Worm (Caenorhabditis elegans) whole organism, mixed stage, embryonic: Measurements from ENCODE around the gene F16F9.3.

Source experiments
- M03D4.4 ChIP-seq: sonication (generic microtip); optimal IDR thresholded peaks from 2 replicates; lab custom pipeline; 2017; ENCODE audit warnings: mild to moderate bottlenecking, missing genetic modification characterization, missing compliant biosample characterization
- bed-3 ChIP-seq: fragments of 200-800 bp; sonication (Bioruptor generic); optimal IDR thresholded peaks from 3 replicates; lab custom pipeline; 2018; ENCODE audit warnings: mild to moderate bottlenecking, missing genetic modification characterization, moderate library complexity, missing compliant biosample characterization
- blmp-1 ChIP-seq: fragments of 150-350 bp; optimal IDR thresholded peaks from 2 replicates; lab custom pipeline; 2014; ENCODE audit warnings: missing biosample characterization, missing genetic modification characterization
- ceh-43 ChIP-seq: fragments of 200-800 bp; sonication (Bioruptor generic); optimal IDR thresholded peaks from 2 replicates; lab custom pipeline; 2018; ENCODE audit warnings: mild to moderate bottlenecking, missing genetic modification characterization, moderate library complexity, missing compliant biosample characterization
- ceh-83 ChIP-seq: fragments of 200-800 bp; sonication (Bioruptor generic); optimal IDR thresholded peaks from 2 replicates; lab custom pipeline; 2018; ENCODE audit warnings: mild to moderate bottlenecking, missing genetic modification characterization, missing compliant biosample characterization
- ces-1 ChIP-seq: fragments of 150-350 bp; optimal IDR thresholded peaks from 2 replicates; lab custom pipeline; 2014; ENCODE audit warnings: missing biosample characterization, missing genetic modification reagents, missing genetic modification characterization
- cnd-1 ChIP-seq: fragments of 200-800 bp; sonication (Bioruptor generic); optimal IDR thresholded peaks from 2 replicates; lab custom pipeline; 2018; ENCODE audit warnings: mild to moderate bottlenecking, missing genetic modification characterization, missing compliant biosample characterization
- drap-1 ChIP-seq: fragments of 200-800 bp; sonication (Bioruptor generic); optimal IDR thresholded peaks from 3 replicates; lab custom pipeline; 2018; ENCODE audit warnings: mild to moderate bottlenecking, missing genetic modification characterization, missing compliant biosample characterization
- elt-3 ChIP-seq: fragments of 150-350 bp; optimal IDR thresholded peaks from 2 replicates; lab custom pipeline; 2014; ENCODE audit warnings: missing biosample characterization, missing genetic modification characterization
- flh-1 ChIP-seq: fragments of 200-800 bp; sonication (Bioruptor generic); optimal IDR thresholded peaks from 2 replicates; lab custom pipeline; 2018; ENCODE audit warnings: mild to moderate bottlenecking, missing genetic modification characterization, moderate library complexity, missing compliant biosample characterization
- ham-2 ChIP-seq: fragments of 200-800 bp; sonication (Bioruptor generic); optimal IDR thresholded peaks from 2 replicates; lab custom pipeline; 2018; ENCODE audit warnings: mild to moderate bottlenecking, missing genetic modification characterization, missing compliant biosample characterization
- lin-13 ChIP-seq: fragments of 150-350 bp; optimal IDR thresholded peaks from 2 replicates; lab custom pipeline; 2014; ENCODE audit warnings: missing biosample characterization, missing genetic modification characterization
- lin-32 ChIP-seq: fragments of 200-800 bp; sonication (Bioruptor generic); optimal IDR thresholded peaks from 2 replicates; lab custom pipeline; 2018; ENCODE audit warnings: mild to moderate bottlenecking, missing genetic modification characterization, missing compliant biosample characterization
- lsy-2 ChIP-seq: fragments of 150-350 bp; optimal IDR thresholded peaks from 2 replicates; lab custom pipeline; 2014; ENCODE audit warnings: missing biosample characterization, missing genetic modification characterization
- mab-5 ChIP-seq: fragments of 150-350 bp; optimal IDR thresholded peaks from 2 replicates; lab custom pipeline; 2014; ENCODE audit warnings: missing biosample characterization, missing genetic modification characterization
- mep-1 ChIP-seq: fragments of 150-350 bp; optimal IDR thresholded peaks from 2 replicates; lab custom pipeline; 2017; ENCODE audit warnings: missing biosample characterization, missing genetic modification reagents, missing genetic modification characterization, inconsistent platforms
- nhr-12 ChIP-seq: fragments of 150-350 bp; optimal IDR thresholded peaks from 2 replicates; lab custom pipeline; 2014; ENCODE audit warnings: missing biosample characterization, missing genetic modification characterization
- nhr-2 ChIP-seq: fragments of 150-350 bp; optimal IDR thresholded peaks from 2 replicates; lab custom pipeline; 2014; ENCODE audit warnings: missing biosample characterization, missing genetic modification characterization
- nhr-237 ChIP-seq: fragments of 150-350 bp; optimal IDR thresholded peaks from 2 replicates; lab custom pipeline; 2014; ENCODE audit warnings: missing biosample characterization, missing genetic modification characterization
- nhr-28 ChIP-seq: fragments of 150-350 bp; optimal IDR thresholded peaks from 2 replicates; lab custom pipeline; 2014; ENCODE audit warnings: missing biosample characterization, missing genetic modification characterization
- nhr-76 ChIP-seq: sonication (generic microtip); optimal IDR thresholded peaks from 2 replicates; lab custom pipeline; 2017; ENCODE audit warnings: missing biosample characterization, missing genetic modification characterization
- sem-2 ChIP-seq: fragments of 200-800 bp; sonication (Bioruptor generic); optimal IDR thresholded peaks from 2 replicates; lab custom pipeline; 2018; ENCODE audit warnings: mild to moderate bottlenecking, missing genetic modification characterization, missing compliant biosample characterization
- snpc-4 ChIP-seq: fragments of 150-350 bp; optimal IDR thresholded peaks from 2 replicates; lab custom pipeline; 2014; ENCODE audit warnings: missing biosample characterization, missing genetic modification characterization
- sptf-1 ChIP-seq: sonication (generic microtip); optimal IDR thresholded peaks from 2 replicates; lab custom pipeline; 2017; ENCODE audit warnings: mild to moderate bottlenecking, missing genetic modification characterization, moderate library complexity, missing compliant biosample characterization
- unc-120 ChIP-seq: sonication (generic microtip); optimal IDR thresholded peaks from 2 replicates; lab custom pipeline; 2017; ENCODE audit warnings: missing genetic modification characterization, missing compliant biosample characterization; ENCODE audit not compliant: poor library complexity, severe bottlenecking
- unc-62 ChIP-seq: fragments of 150-350 bp; optimal IDR thresholded peaks from 2 replicates; lab custom pipeline; 2014; ENCODE audit warnings: missing biosample characterization, missing genetic modification reagents, missing genetic modification characterization
- zip-8 ChIP-seq: fragments of 150-350 bp; optimal IDR thresholded peaks from 2 replicates; lab custom pipeline; 2014; ENCODE audit warnings: missing biosample characterization, missing genetic modification characterization
- ztf-11 ChIP-seq: fragments of 150-350 bp; optimal IDR thresholded peaks from 2 replicates; lab custom pipeline; 2014; ENCODE audit warnings: missing biosample characterization, missing genetic modification characterization

F16F9.3 gene

DNA sequence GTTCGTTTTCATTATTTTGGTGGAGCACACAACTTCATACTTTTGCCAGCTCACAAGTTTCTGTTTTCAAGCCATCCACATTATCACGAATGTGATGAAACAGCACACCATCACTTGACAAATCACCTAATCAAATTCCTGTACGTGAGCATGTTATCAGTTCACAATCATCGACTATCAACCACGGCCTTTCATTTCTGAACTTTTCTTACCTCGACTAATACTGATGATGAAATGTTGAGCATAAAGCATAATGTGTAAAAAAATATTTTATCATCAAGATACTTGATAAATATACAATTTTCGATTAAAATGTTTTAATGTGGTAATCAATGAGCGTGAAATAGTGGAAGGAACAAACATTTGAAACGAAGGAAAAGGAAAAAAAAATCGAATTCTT is 16.1 kb downstream of the F16F9.3 start:
- no peak for TF ChIP-seq cnd-1
- TF ChIP-seq ztf-11 (tag; lab: Kevin White, UChicago), result no peak
- no peak for TF ChIP-seq nhr-28 (tag; lab: Kevin White, UChicago)
- TF ChIP-seq zip-8 (tag; lab: Kevin White, UChicago), result no peak
- no peak for TF ChIP-seq nhr-237 (tag; lab: Kevin White, UChicago)
- no peak for TF ChIP-seq bed-3
- no peak for TF ChIP-seq mab-5 (tag; lab: Kevin White, UChicago)
- TF ChIP-seq sem-2 (GFP tag; lab: Kevin White, UChicago), result no peak
- no peak for TF ChIP-seq lsy-2 (tag; lab: Kevin White, UChicago)
- no peak for TF ChIP-seq drap-1 (GFP tag; lab: Kevin White, UChicago)
- TF ChIP-seq ceh-43 (GFP tag; lab: Kevin White, UChicago), result no peak
- no peak for TF ChIP-seq nhr-76 (tag; lab: Kevin White, UChicago)
- no peak for TF ChIP-seq lin-13
- no peak for TF ChIP-seq elt-3 (tag; lab: Kevin White, UChicago)
- TF ChIP-seq, all 35 proteins: peak for 0

DNA sequence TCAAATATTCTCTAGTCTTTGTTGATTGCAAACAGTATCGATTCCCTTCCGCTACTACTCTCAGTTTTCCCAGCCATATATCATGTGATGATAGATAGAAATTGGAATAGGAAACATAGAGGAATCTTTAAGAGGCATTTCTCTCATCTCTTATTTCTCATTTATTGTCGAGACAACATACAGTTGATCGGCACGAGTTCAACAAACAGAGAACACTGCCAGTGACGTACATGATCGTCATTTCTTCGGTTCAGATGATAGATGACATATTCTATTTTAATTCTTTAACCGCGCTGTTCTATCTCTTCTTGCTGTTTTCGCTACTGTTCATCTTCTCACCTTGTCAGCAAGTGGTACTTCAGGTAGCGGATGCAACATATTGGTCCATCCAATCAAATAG is 17.7 kb downstream of the F16F9.3 start:
- TF ChIP-seq nhr-237 (tag; lab: Kevin White, UChicago) (no peak), unc-62 (GFP tag; lab: Kevin White, UChicago) (peak; percentile 38), elt-3 (tag; lab: Kevin White, UChicago) (peak; percentile 59)

ce11 chrX:8475759-8476228 is 18.4 kb downstream of the F16F9.3 start, which contains the start of gene nhr-14:
Gene nhr-14 (minus strand): TSS chrX:8476178.
- TF ChIP-seq unc-120 (tag; lab: Kevin White, UChicago) (no peak), flh-1 (GFP tag; lab: Kevin White, UChicago) (no peak), drap-1 (GFP tag; lab: Kevin White, UChicago) (no peak), ceh-83 (GFP tag; lab: Kevin White, UChicago) (no peak), sptf-1 (no peak), M03D4.4 (no peak), nhr-76 (tag; lab: Kevin White, UChicago) (no peak), ztf-11 (tag; lab: Kevin White, UChicago) (no peak), mep-1 (no peak)

- TF ChIP-seq lin-32 (GFP tag; lab: Kevin White, UChicago), result no peak
- TF ChIP-seq ces-1 (GFP tag; lab: Kevin White, UChicago), result peak; percentile 26
- TF ChIP-seq, all 35 proteins: peak for 1
Measured at ce11 chrX:8476308-8476707, 18.9 kb downstream of the F16F9.3 start.

DNA sequence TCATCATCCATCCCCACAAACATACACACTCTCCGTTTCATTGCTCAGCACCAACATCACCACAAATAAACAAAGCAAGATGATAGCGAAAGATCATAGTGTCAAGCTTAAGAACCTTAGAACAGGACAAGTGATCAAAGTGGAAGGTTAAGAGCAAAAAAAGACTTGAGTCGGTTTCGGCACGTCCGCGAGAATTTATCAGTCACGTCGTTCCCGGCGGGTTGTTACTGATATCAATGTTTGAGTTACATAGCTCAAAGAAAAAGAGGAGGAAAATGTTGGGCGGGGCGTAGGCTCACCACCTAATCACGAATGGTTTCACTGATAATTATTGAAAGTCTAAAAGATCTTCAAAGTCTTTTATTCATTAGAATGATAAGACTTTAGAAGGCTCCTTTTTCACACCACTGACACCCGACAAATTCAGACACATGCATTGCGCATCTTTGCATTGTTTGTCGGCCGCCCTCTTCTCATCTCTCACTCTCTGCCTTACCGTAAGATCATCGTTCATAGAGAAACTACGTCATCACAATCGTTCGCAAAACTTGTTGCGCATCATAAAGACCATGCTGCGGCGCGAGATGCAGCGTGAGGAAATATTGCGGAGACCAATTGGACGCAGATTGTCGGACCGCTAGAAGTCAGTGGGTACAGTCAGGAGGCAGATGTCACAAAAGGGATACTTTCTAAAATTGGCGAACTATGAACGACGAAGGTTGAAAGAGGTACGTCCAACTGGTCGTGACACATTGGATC is 19.8 kb downstream of the F16F9.3 start:
- no peak for TF ChIP-seq mab-5 (tag; lab: Kevin White, UChicago)
- peak; percentile 74 for TF ChIP-seq nhr-237 (tag; lab: Kevin White, UChicago)
- TF ChIP-seq mep-1, result no peak
- TF ChIP-seq unc-62 (GFP tag; lab: Kevin White, UChicago), result peak; percentile 16
- TF ChIP-seq lsy-2 (tag; lab: Kevin White, UChicago), result peak; percentile 22
- TF ChIP-seq nhr-12, result no peak
- peak; percentile 77 for TF ChIP-seq elt-3 (tag; lab: Kevin White, UChicago)
- TF ChIP-seq ham-2 (GFP tag; lab: Kevin White, UChicago), result peak; percentile 58
- no peak for TF ChIP-seq ztf-11 (tag; lab: Kevin White, UChicago)
- peak; percentile 70 for TF ChIP-seq blmp-1
- TF ChIP-seq, all 35 proteins: peak for 6

DNA sequence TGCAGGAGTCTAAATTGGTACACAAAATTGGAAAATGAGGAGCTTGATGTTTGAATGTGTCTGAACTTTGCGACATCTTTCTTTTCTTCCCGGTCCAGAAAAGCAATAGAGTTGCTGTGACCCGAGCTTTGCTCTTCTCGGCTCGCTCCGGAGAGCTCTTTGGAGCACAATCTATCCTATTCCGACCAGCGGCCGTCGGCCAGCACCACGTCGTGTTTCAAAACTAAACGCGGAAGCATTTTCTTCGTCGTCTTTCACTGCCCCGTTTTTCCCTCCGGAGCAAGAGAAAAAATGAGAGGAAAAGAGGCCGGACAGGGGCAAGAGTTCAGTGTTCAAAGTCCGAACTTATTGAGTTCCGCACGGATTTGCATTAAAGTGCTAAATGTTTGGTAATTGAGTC is 21.6 kb downstream of the F16F9.3 start:
- no peak for TF ChIP-seq ces-1 (GFP tag; lab: Kevin White, UChicago)

DNA sequence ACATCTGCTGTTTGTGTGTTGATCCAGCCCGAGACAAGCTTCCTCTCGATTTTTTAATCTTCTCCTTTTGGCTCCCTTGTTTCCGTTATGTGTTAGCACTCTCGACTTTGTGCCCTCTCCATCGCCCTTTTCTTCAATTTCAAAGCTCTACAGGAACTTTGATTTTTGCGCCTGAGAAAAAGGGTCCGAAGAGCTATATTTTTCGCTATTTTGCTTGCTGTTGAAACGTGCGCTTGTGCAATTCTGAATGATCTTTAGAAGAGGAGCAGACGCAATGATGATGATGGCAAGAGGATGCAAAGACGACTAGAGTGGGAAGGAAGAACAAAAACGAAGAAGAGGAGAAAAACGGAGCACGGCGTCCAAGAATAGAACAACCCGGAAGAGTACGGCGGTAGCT is 24.3 kb downstream of the F16F9.3 start:
- TF ChIP-seq ceh-83 (GFP tag; lab: Kevin White, UChicago) (no peak), nhr-76 (tag; lab: Kevin White, UChicago) (no peak), zip-8 (tag; lab: Kevin White, UChicago) (no peak), lin-13 (no peak), flh-1 (GFP tag; lab: Kevin White, UChicago) (no peak), snpc-4 (no peak), lin-32 (GFP tag; lab: Kevin White, UChicago) (no peak), nhr-2 (tag; lab: Kevin White, UChicago) (no peak)
- TF ChIP-seq, all 35 proteins: peak for 0
